Fruit fly (Drosophila melanogaster): ENCODE measurements around the gene CG8519.

DNA sequence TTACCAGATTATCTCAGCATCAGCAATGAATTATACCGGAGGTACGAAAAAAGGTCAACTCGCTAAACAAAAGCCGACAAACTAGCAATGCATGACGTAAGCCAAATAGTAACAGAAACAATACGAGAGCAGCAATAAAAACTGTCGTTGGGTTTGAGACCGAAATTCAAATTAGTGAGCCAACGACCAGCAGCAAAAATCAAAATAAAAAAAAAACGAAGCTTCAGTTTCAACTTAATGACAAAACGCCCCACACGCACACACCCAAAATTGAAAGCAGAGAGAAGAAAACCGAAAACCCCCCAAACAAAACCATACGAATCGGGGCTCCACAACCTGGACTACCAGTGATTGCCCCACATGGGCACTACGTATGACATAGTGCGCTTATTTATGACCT lies 10.5 kb upstream of the CG8519 start:
- TF ChIP-seq Crg-1 (GFP tag; optimal IDR thresholded peaks at IDR 0.05): no peak
- no peak for TF ChIP-seq tj (GFP tag; optimal IDR thresholded peaks at IDR 0.05)
- TF ChIP-seq toe (GFP tag; optimal IDR thresholded peaks at IDR 0.05): no peak
- no peak for TF ChIP-seq Hr96 (GFP tag; optimal IDR thresholded peaks at IDR 0.05)
- TF ChIP-seq bab1 (GFP tag; optimal IDR thresholded peaks at IDR 0.05): no peak
- no peak for TF ChIP-seq Mnt (GFP tag; optimal IDR thresholded peaks at IDR 0.05)
- TF ChIP-seq kay (GFP tag; ENCODE audit: borderline replicate concordance): no peak
- no peak for TF ChIP-seq CG7101 (tag; optimal IDR thresholded peaks at IDR 0.05)
- TF ChIP-seq ovo (GFP tag; optimal IDR thresholded peaks at IDR 0.05): no peak
- no peak for TF ChIP-seq cic (GFP tag; optimal IDR thresholded peaks at IDR 0.05)
- TF ChIP-seq pad (GFP tag; optimal IDR thresholded peaks at IDR 0.05): no peak
- TF ChIP-seq CG7045 (GFP tag; optimal IDR thresholded peaks at IDR 0.05): no peak
- no peak for TF ChIP-seq Clk (GFP tag; optimal IDR thresholded peaks at IDR 0.05)
- TF ChIP-seq CG33017 (tag; optimal IDR thresholded peaks at IDR 0.05): no peak

Data from whole organism, adult.